Worm (Caenorhabditis elegans): ENCODE measurements around the gene spsb-2.

ce11 chrII:15219033-15219432 is 11.1 kb upstream of the spsb-2 start:
- no peak for TF ChIP-seq tab-1 (GFP tag; IDR thresholded peaks at IDR 0.05)
- no peak for TF ChIP-seq klf-2 (GFP tag; conservative IDR thresholded peaks at IDR 0.05)
- TF ChIP-seq flt-1 (GFP tag; IDR thresholded peaks at IDR 0.05): no peak
- no peak for TF ChIP-seq cog-1 (tag; optimal IDR thresholded peaks at IDR 0.05)
- no peak for TF ChIP-seq T22C8.4 (GFP tag; IDR thresholded peaks at IDR 0.05)
- no peak for TF ChIP-seq ztf-23 (GFP tag; IDR thresholded peaks at IDR 0.05)
- no peak for TF ChIP-seq ztf-29 (GFP tag; IDR thresholded peaks at IDR 0.05)

Measured in whole organism, midembryonic.